Fruit fly (Drosophila melanogaster): Measurements from ENCODE around the gene Kap-alpha1.

- TF ChIP-seq Sox102F (GFP tag; optimal IDR thresholded peaks at IDR 0.05) (no peak), cyc (GFP tag; optimal IDR thresholded peaks at IDR 0.05) (no peak), Hr39 (GFP tag; optimal IDR thresholded peaks at IDR 0.05) (no peak), CG31627 (GFP tag; optimal IDR thresholded peaks at IDR 0.05) (no peak), CG32006 (GFP tag; optimal IDR thresholded peaks at IDR 0.05) (no peak), CG7368 (GFP tag; optimal IDR thresholded peaks at IDR 0.05) (no peak), Hr38 (GFP tag; optimal IDR thresholded peaks at IDR 0.05) (no peak), Gug (GFP tag; IDR thresholded peaks at IDR 0.05) (no peak), CG6163 (GFP tag; IDR thresholded peaks at IDR 0.05) (no peak), spab (GFP tag; optimal IDR thresholded peaks at IDR 0.05) (no peak), Ets21C (GFP tag; optimal IDR thresholded peaks at IDR 0.05) (no peak), CG1621 (tag; optimal IDR thresholded peaks at IDR 0.05) (no peak), Sox14 (GFP tag; optimal IDR thresholded peaks at IDR 0.05) (no peak)
These were observed 41.0 kb downstream of the Kap-alpha1 start for dm6 chr3L:19848080-19848479.
